Fruit fly (Drosophila melanogaster): ENCODE data around the gene REPTOR-BP.
A peak's percentile ranks its signal among the peaks of the same experiment; 100 is the strongest.

REPTOR-BP gene

DNA sequence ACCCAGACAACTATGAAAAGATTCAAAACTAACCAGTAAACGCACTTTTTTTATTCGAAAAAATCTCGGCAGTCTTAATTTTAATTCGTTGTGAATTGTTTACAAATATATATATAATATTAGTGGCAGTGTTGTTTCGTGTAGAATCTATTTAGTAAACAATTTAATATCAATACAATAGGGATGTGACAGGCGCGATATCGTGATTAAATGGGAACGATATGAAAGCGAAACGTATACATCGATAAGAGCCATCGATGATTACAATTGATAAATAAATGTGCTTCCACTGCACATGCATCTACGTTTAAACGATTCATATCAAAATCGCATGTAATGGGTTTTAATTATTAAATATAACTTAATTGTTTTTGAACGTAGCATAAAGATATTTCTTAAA, 13.4 kb downstream of the REPTOR-BP start (continued):
- TF ChIP-seq gcm2 (GFP tag; optimal IDR thresholded peaks at IDR 0.05) (no peak), hbn (GFP tag; IDR thresholded peaks at IDR 0.05; ENCODE audit: partially characterized antibody) (peak; percentile 61; the same call in 1 of the 2 replicates), CG8290 (GFP tag; optimal IDR thresholded peaks at IDR 0.05) (peak; percentile 2), CG8290 (tag; optimal IDR thresholded peaks at IDR 0.05) (no peak), Dfd (GFP tag; optimal IDR thresholded peaks at IDR 0.05) (no peak), CG17328 (GFP tag; IDR thresholded peaks at IDR 0.05) (no peak), CG12299 (tag; optimal IDR thresholded peaks at IDR 0.05) (peak; percentile 38), CG34224 (GFP tag; IDR thresholded peaks at IDR 0.05; ENCODE audit: partially characterized antibody) (peak; percentile 86), CG10654 (GFP tag; optimal IDR thresholded peaks at IDR 0.05) (no peak), CG6272 (GFP tag; IDR thresholded peaks at IDR 0.05) (no peak), chm (GFP tag; IDR thresholded peaks at IDR 0.05) (no peak), CG10147 (GFP tag; optimal IDR thresholded peaks at IDR 0.05) (no peak), CG14014 (GFP tag; IDR thresholded peaks at IDR 0.05) (no peak), gce (GFP tag; IDR thresholded peaks at IDR 0.05) (no peak), Rx (GFP tag; IDR thresholded peaks at IDR 0.05) (no peak), ci (GFP tag; IDR thresholded peaks at IDR 0.05) (no peak), nmo (GFP tag; optimal IDR thresholded peaks at IDR 0.05) (peak; percentile 16), ssp (GFP tag; IDR thresholded peaks at IDR 0.05) (peak; percentile 82), CG18262 (tag; optimal IDR thresholded peaks at IDR 0.05) (no peak), CG6791 (GFP tag; IDR thresholded peaks at IDR 0.05; ENCODE audit: partially characterized antibody) (peak; percentile 92), Abd-B (GFP tag; optimal IDR thresholded peaks at IDR 0.05) (no peak), Stat92E (GFP tag; optimal IDR thresholded peaks at IDR 0.05) (no peak), CG7556 (GFP tag; optimal IDR thresholded peaks at IDR 0.05) (no peak), grn (GFP tag; optimal IDR thresholded peaks at IDR 0.05) (no peak), CkIIα-i1 (GFP tag; IDR thresholded peaks at IDR 0.05) (no peak), Med (GFP tag) (peak; percentile 46), CG10959 (GFP tag; IDR thresholded peaks at IDR 0.05) (no peak), trem (tag; optimal IDR thresholded peaks at IDR 0.05) (peak; percentile 66), odd (GFP tag; optimal IDR thresholded peaks at IDR 0.05) (no peak), CG6683 (GFP tag; optimal IDR thresholded peaks at IDR 0.05) (no peak), pzg (GFP tag; optimal IDR thresholded peaks at IDR 0.05) (peak; percentile 75), CG9437 (GFP tag; optimal IDR thresholded peaks at IDR 0.05) (no peak), ttk (GFP tag; IDR thresholded peaks at IDR 0.05) (no peak), kah (GFP tag; optimal IDR thresholded peaks at IDR 0.05) (no peak), CG9932 (GFP tag; IDR thresholded peaks at IDR 0.05) (no peak), Ets97D (GFP tag; optimal IDR thresholded peaks at IDR 0.05) (no peak), lola (GFP tag; optimal IDR thresholded peaks at IDR 0.05) (no peak), HmgD (GFP tag; optimal IDR thresholded peaks at IDR 0.05) (no peak), tgo (GFP tag; IDR thresholded peaks at IDR 0.05) (no peak), Poxn (GFP tag; IDR thresholded peaks at IDR 0.05) (no peak), nerfin-1 (tag; optimal IDR thresholded peaks at IDR 0.05) (no peak), H15 (GFP tag; IDR thresholded peaks at IDR 0.05) (no peak), NfI (GFP tag; optimal IDR thresholded peaks at IDR 0.05) (no peak), C15 (GFP tag; IDR thresholded peaks at IDR 0.05) (no peak), dm (GFP tag; optimal IDR thresholded peaks at IDR 0.05) (no peak), bbx (GFP tag; IDR thresholded peaks at IDR 0.05; ENCODE audit: partially characterized antibody) (peak; percentile 96), her (GFP tag; optimal IDR thresholded peaks at IDR 0.05) (no peak), Gug (GFP tag; IDR thresholded peaks at IDR 0.05) (no peak; the same call in 3 of the 4 replicates), sr (GFP tag; IDR thresholded peaks at IDR 0.05) (no peak), scrt (GFP tag; optimal IDR thresholded peaks at IDR 0.05) (no peak), CG4424 (GFP tag; optimal IDR thresholded peaks at IDR 0.05) (no peak), BEAF-32 (GFP tag; optimal IDR thresholded peaks at IDR 0.05) (peak; percentile 89)
